Worm (Caenorhabditis elegans) whole organism, L3 larva: ENCODE data around the gene eat-17.
A peak's percentile ranks its signal among the peaks of the same experiment; 100 is the strongest.

Experiments used
- ZK546.5 ChIP-seq: sonication (generic microtip); optimal IDR thresholded peaks from 2 replicates; lab custom pipeline; 2017; ENCODE audit warnings: missing biosample characterization, missing genetic modification characterization
- ama-1 ChIP-seq: fragments of 150-350 bp; optimal IDR thresholded peaks from 2 replicates; lab custom pipeline; 2018
- ceh-16 ChIP-seq: sonication (generic microtip); optimal IDR thresholded peaks from 2 replicates; lab custom pipeline; 2017; ENCODE audit warnings: missing biosample characterization, missing genetic modification characterization
- ceh-28 ChIP-seq: fragments of 150-350 bp; optimal IDR thresholded peaks from 2 replicates; lab custom pipeline; 2014; ENCODE audit warnings: missing biosample characterization, missing genetic modification reagents, missing genetic modification characterization
- ceh-9 ChIP-seq: sonication (generic microtip); optimal IDR thresholded peaks from 2 replicates; lab custom pipeline; 2018; ENCODE audit warnings: missing biosample characterization, missing genetic modification characterization
- daf-12 ChIP-seq: fragments of 150-350 bp; optimal IDR thresholded peaks from 2 replicates; lab custom pipeline; 2014; ENCODE audit warnings: missing biosample characterization, missing genetic modification reagents, missing genetic modification characterization
- egl-27 ChIP-seq: sonication (generic microtip); optimal IDR thresholded peaks from 4 replicates; lab custom pipeline; 2017; ENCODE audit warnings: missing biosample characterization, missing genetic modification reagents, missing genetic modification characterization
- egl-5 ChIP-seq: fragments of 150-350 bp; optimal IDR thresholded peaks from 2 replicates; lab custom pipeline; 2017; ENCODE audit warnings: missing biosample characterization, missing genetic modification reagents, missing genetic modification characterization, inconsistent platforms
- elt-1 ChIP-seq: fragments of 150-350 bp; optimal IDR thresholded peaks from 2 replicates; lab custom pipeline; 2014; ENCODE audit warnings: missing biosample characterization, missing genetic modification characterization
- eor-1 ChIP-seq, 2 experiments: fragments of 150-350 bp; optimal IDR thresholded peaks; 2 replicates each; lab custom pipeline; 2014 to 2018; ENCODE audit warnings: missing biosample characterization in 2 of 2, missing genetic modification characterization in 2 of 2
- fkh-10 ChIP-seq: sonication (generic microtip); optimal IDR thresholded peaks from 2 replicates; lab custom pipeline; 2017; ENCODE audit warnings: missing biosample characterization, missing genetic modification reagents, missing genetic modification characterization
- fos-1 ChIP-seq: fragments of 150-350 bp; optimal IDR thresholded peaks from 2 replicates; lab custom pipeline; 2014; ENCODE audit warnings: missing biosample characterization, missing genetic modification characterization
- hmg-11 ChIP-seq: sonication (generic microtip); optimal IDR thresholded peaks from 2 replicates; lab custom pipeline; 2016; ENCODE audit warnings: missing genetic modification characterization, missing compliant biosample characterization
- jun-1 ChIP-seq: fragments of 150-350 bp; optimal IDR thresholded peaks from 2 replicates; lab custom pipeline; 2014; ENCODE audit warnings: missing biosample characterization, missing genetic modification reagents, missing genetic modification characterization
- lin-39 ChIP-seq: fragments of 150-350 bp; optimal IDR thresholded peaks from 2 replicates; lab custom pipeline; 2018; ENCODE audit warnings: missing biosample characterization, missing genetic modification reagents, missing genetic modification characterization
- lsy-12 ChIP-seq: sonication (generic microtip); optimal IDR thresholded peaks from 2 replicates; lab custom pipeline; 2016; ENCODE audit warnings: mild to moderate bottlenecking, missing genetic modification characterization, missing compliant biosample characterization
- nfya-1 ChIP-seq: sonication (generic microtip); optimal IDR thresholded peaks from 2 replicates; lab custom pipeline; 2017; ENCODE audit warnings: missing genetic modification characterization, mild to moderate bottlenecking, missing compliant biosample characterization, antibody characterized with exemption, moderate library complexity; ENCODE audit not compliant: insufficient read depth
- nhr-11 ChIP-seq: fragments of 150-350 bp; optimal IDR thresholded peaks from 2 replicates; lab custom pipeline; 2014; ENCODE audit warnings: missing biosample characterization, missing genetic modification characterization
- nhr-12 ChIP-seq: fragments of 150-350 bp; optimal IDR thresholded peaks from 2 replicates; lab custom pipeline; 2014; ENCODE audit warnings: missing biosample characterization, missing genetic modification characterization
- nhr-23 ChIP-seq: fragments of 150-350 bp; optimal IDR thresholded peaks from 2 replicates; lab custom pipeline; 2014; ENCODE audit warnings: missing biosample characterization, missing genetic modification reagents, missing genetic modification characterization
- nhr-237 ChIP-seq: fragments of 150-350 bp; optimal IDR thresholded peaks from 2 replicates; lab custom pipeline; 2014; ENCODE audit warnings: missing biosample characterization, missing genetic modification characterization
- nhr-28 ChIP-seq: fragments of 150-350 bp; optimal IDR thresholded peaks from 2 replicates; lab custom pipeline; 2014; ENCODE audit warnings: missing biosample characterization, missing genetic modification characterization
- nhr-67 ChIP-seq: fragments of 150-350 bp; optimal IDR thresholded peaks from 2 replicates; lab custom pipeline; 2014; ENCODE audit warnings: missing biosample characterization, missing genetic modification characterization
- nhr-77 ChIP-seq: fragments of 150-350 bp; optimal IDR thresholded peaks from 2 replicates; lab custom pipeline; 2014; ENCODE audit warnings: missing biosample characterization, missing genetic modification characterization
- pha-4 ChIP-seq: fragments of 150-350 bp; optimal IDR thresholded peaks from 2 replicates; lab custom pipeline; 2014; ENCODE audit warnings: missing biosample characterization, missing genetic modification reagents, missing genetic modification characterization
- pqm-1 ChIP-seq: fragments of 150-350 bp; optimal IDR thresholded peaks from 2 replicates; lab custom pipeline; 2017; ENCODE audit warnings: missing biosample characterization, missing genetic modification characterization, inconsistent platforms
- snpc-4 ChIP-seq: fragments of 150-350 bp; optimal IDR thresholded peaks from 2 replicates; lab custom pipeline; 2014; ENCODE audit warnings: missing biosample characterization, missing genetic modification characterization

The eat-17 gene

ce11 chrX:16361001-16361400 is 55.6 kb downstream of the eat-17 start:
- TF ChIP-seq fos-1 (no peak), lin-39 (tag; lab: Kevin White, UChicago) (no peak), pqm-1 (tag; lab: Kevin White, UChicago) (no peak), eor-1 (tag; optimal IDR thresholded peaks at IDR 0.05; lab: Kevin White, UChicago) (no peak), nhr-12 (tag; lab: Kevin White, UChicago) (no peak), ceh-28 (tag; lab: Kevin White, UChicago) (no peak), fkh-10 (GFP tag; lab: Kevin White, UChicago) (peak; percentile 84), snpc-4 (no peak)
- TF ChIP-seq, all 47 proteins: peak for 1

DNA sequence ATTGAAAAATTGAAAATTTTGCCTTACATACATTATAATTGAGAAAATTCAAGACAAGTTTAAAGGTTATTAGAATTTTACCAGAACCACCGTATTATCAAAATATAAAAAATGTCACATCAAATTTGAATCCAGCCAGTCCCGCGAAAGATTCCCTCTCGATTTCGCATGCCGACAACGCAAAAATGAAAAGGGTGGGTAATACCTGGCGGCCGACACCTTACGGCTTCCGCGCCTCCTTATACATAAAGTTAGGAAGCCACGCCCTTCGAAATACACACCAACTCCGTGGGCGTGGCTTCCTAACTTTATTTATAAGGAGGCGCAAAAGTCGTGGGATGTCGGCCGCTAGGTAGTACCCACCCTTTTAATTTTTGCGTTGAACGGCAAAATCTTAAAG is 59.1 kb downstream of the eat-17 start:
- TF ChIP-seq nhr-11 (tag; lab: Kevin White, UChicago) (no peak), snpc-4 (peak; percentile 23), fkh-10 (GFP tag; lab: Kevin White, UChicago) (peak; percentile 82)

DNA sequence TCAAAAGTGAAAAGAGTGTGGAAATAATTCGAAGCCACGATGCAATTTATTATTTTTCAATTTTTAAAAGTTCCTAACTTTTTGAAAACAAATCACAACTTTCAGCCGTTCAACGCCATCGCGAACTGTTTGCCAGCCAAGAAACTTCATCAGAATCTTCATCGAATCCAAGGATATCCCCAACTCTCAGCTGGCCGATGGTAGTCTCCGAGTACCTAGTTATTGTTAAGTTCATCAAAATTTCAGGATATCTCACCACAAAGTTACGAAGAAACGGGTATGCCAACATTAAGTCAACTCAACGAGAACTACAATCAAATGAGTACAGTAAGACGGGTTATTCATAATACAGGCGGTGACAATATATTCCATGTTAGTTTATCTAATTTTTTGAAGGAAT is 60.3 kb downstream of the eat-17 start:
- TF ChIP-seq nhr-23 (tag; lab: Kevin White, UChicago) = no peak
- TF ChIP-seq jun-1 = no peak
- no peak for TF ChIP-seq nhr-11 (tag; lab: Kevin White, UChicago)
- no peak for TF ChIP-seq nhr-237 (tag; lab: Kevin White, UChicago)
- TF ChIP-seq fkh-10 (GFP tag; lab: Kevin White, UChicago) = peak; percentile 91
- TF ChIP-seq ceh-9 = no peak
- TF ChIP-seq elt-1 (tag; lab: Kevin White, UChicago) = no peak
- TF ChIP-seq, all 47 proteins: peak for 1

- TF ChIP-seq ceh-16 (no peak), pha-4 (tag; lab: Kevin White, UChicago) (peak; percentile 9), fkh-10 (GFP tag; lab: Kevin White, UChicago) (peak; percentile 74)
Measured at ce11 chrX:16354598-16355211, 61.9 kb downstream of the eat-17 start, which contains the start of gene nhr-28. Gene nhr-28, plus strand, starts transcription at chrX:16354976.

DNA sequence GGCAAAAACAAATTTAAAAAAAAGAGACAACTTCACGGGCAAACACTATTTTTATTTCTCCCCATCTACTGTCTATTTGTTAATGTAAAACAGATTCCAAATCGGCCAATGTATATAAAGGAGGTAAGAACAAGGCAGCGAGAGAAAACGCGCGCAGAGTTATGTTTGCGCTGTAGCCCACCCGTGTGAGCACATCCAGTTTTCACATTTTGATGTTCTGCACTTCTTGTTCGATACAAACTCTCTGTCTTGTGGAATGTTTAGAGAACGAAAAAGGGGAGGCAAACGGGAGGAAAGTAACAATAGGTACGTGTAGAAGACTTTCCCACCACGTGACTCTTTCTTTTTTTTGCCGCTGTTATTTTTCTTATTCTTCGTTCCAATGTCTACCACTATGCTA is 64.1 kb downstream of the eat-17 start:
- TF ChIP-seq lsy-12 (tag; lab: Kevin White, UChicago) = no peak
- TF ChIP-seq pqm-1 (tag; lab: Kevin White, UChicago) = no peak
- no peak for TF ChIP-seq daf-12 (tag; lab: Kevin White, UChicago)
- TF ChIP-seq ZK546.5 (tag; lab: Kevin White, UChicago) = no peak
- no peak for TF ChIP-seq nhr-28 (tag; lab: Kevin White, UChicago)
- no peak for TF ChIP-seq nhr-12 (tag; lab: Kevin White, UChicago)
- no peak for TF ChIP-seq nhr-11 (tag; lab: Kevin White, UChicago)
- TF ChIP-seq nfya-1 (tag; lab: Kevin White, UChicago) = no peak
- no peak for TF ChIP-seq fos-1
- no peak for TF ChIP-seq ama-1
- TF ChIP-seq fkh-10 (GFP tag; lab: Kevin White, UChicago) = peak; percentile 89
- TF ChIP-seq egl-27 (tag; lab: Kevin White, UChicago) = no peak
- peak; percentile 84 for TF ChIP-seq pha-4 (tag; lab: Kevin White, UChicago)
- TF ChIP-seq hmg-11 (tag; lab: Kevin White, UChicago) = no peak
- TF ChIP-seq egl-5 (tag; lab: Kevin White, UChicago) = no peak
- TF ChIP-seq nhr-77 (tag; lab: Kevin White, UChicago) = no peak
- TF ChIP-seq nhr-67 (tag; lab: Kevin White, UChicago) = no peak
- TF ChIP-seq, all 47 proteins: peak for 2
